Worm (Caenorhabditis elegans): ENCODE measurements around the gene Y43F8B.1.

Y43F8B.1 gene

ce11 chrV:19512260-19512947 is 33.6 kb downstream of the Y43F8B.1 start, which contains the start of gene Y43F8B.19:
Y43F8B.19 (minus strand) TSS chrV:19512310.
- TF ChIP-seq ham-2 (GFP tag; optimal IDR thresholded peaks at IDR 0.05): peak; percentile 8
- no peak for TF ChIP-seq hlh-1 (tag; optimal IDR thresholded peaks at IDR 0.05)

ce11 chrV:19510925-19511324 is 35.1 kb downstream of the Y43F8B.1 start:
- TF ChIP-seq snpc-4 (tag; optimal IDR thresholded peaks at IDR 0.05) (no peak), mep-1 (tag; optimal IDR thresholded peaks at IDR 0.05) (no peak), unc-62 (GFP tag; optimal IDR thresholded peaks at IDR 0.05) (no peak), mab-5 (tag; optimal IDR thresholded peaks at IDR 0.05) (no peak), tbx-8 (GFP tag; optimal IDR thresholded peaks at IDR 0.05) (no peak), elt-1 (tag; optimal IDR thresholded peaks at IDR 0.05; ENCODE audit: borderline replicate concordance, insufficient read depth) (no peak), drap-1 (GFP tag; optimal IDR thresholded peaks at IDR 0.05) (no peak), mls-2 (tag; optimal IDR thresholded peaks at IDR 0.05) (no peak), blmp-1 (tag; optimal IDR thresholded peaks at IDR 0.05) (no peak), ceh-43 (GFP tag; optimal IDR thresholded peaks at IDR 0.05) (no peak), unc-120 (tag; optimal IDR thresholded peaks at IDR 0.05; ENCODE audit: poor library complexity, severe bottlenecking) (no peak), cnd-1 (tag; optimal IDR thresholded peaks at IDR 0.05) (no peak), ceh-83 (GFP tag; optimal IDR thresholded peaks at IDR 0.05) (no peak)

- TF ChIP-seq ceh-43 (GFP tag; optimal IDR thresholded peaks at IDR 0.05) (no peak), sem-2 (GFP tag; optimal IDR thresholded peaks at IDR 0.05) (no peak), nhr-76 (tag; optimal IDR thresholded peaks at IDR 0.05) (no peak), unc-120 (tag; optimal IDR thresholded peaks at IDR 0.05; ENCODE audit: poor library complexity, severe bottlenecking) (no peak), M03D4.4 (tag; optimal IDR thresholded peaks at IDR 0.05) (no peak), mep-1 (tag; optimal IDR thresholded peaks at IDR 0.05) (no peak)
These were observed 35.6 kb downstream of the Y43F8B.1 start for ce11 chrV:19510352-19510751.

- no peak for TF ChIP-seq elt-1 (tag; optimal IDR thresholded peaks at IDR 0.05; ENCODE audit: borderline replicate concordance, insufficient read depth)
- no peak for TF ChIP-seq drap-1 (GFP tag; optimal IDR thresholded peaks at IDR 0.05)
- no peak for TF ChIP-seq nhr-237 (tag; optimal IDR thresholded peaks at IDR 0.05)
- TF ChIP-seq unc-120 (tag; optimal IDR thresholded peaks at IDR 0.05; ENCODE audit: poor library complexity, severe bottlenecking): no peak
- TF ChIP-seq flh-1 (GFP tag; optimal IDR thresholded peaks at IDR 0.05): no peak
- no peak for TF ChIP-seq nhr-76 (tag; optimal IDR thresholded peaks at IDR 0.05)
- no peak for TF ChIP-seq elt-3 (tag; optimal IDR thresholded peaks at IDR 0.05)
- TF ChIP-seq ceh-83 (GFP tag; optimal IDR thresholded peaks at IDR 0.05): no peak
- TF ChIP-seq nhr-28 (tag; optimal IDR thresholded peaks at IDR 0.05): no peak
- TF ChIP-seq M03D4.4 (tag; optimal IDR thresholded peaks at IDR 0.05): no peak
- no peak for TF ChIP-seq blmp-1 (tag; optimal IDR thresholded peaks at IDR 0.05)
- no peak for TF ChIP-seq ham-2 (GFP tag; optimal IDR thresholded peaks at IDR 0.05)
- TF ChIP-seq sptf-1 (tag; optimal IDR thresholded peaks at IDR 0.05): no peak
- no peak for TF ChIP-seq lsy-2 (tag; optimal IDR thresholded peaks at IDR 0.05)
- no peak for TF ChIP-seq unc-39 (tag; optimal IDR thresholded peaks at IDR 0.05)
- no peak for TF ChIP-seq nhr-12 (tag; optimal IDR thresholded peaks at IDR 0.05)
These were observed 36.9 kb downstream of the Y43F8B.1 start for ce11 chrV:19509061-19509460.

- no peak for TF ChIP-seq bed-3 (GFP tag; optimal IDR thresholded peaks at IDR 0.05)
- TF ChIP-seq nhr-12 (tag; optimal IDR thresholded peaks at IDR 0.05): no peak
- no peak for TF ChIP-seq sem-2 (GFP tag; optimal IDR thresholded peaks at IDR 0.05)
- TF ChIP-seq mls-2 (tag; optimal IDR thresholded peaks at IDR 0.05): no peak
- TF ChIP-seq cnd-1 (tag; optimal IDR thresholded peaks at IDR 0.05): no peak
- no peak for TF ChIP-seq unc-39 (tag; optimal IDR thresholded peaks at IDR 0.05)
- TF ChIP-seq flh-1 (GFP tag; optimal IDR thresholded peaks at IDR 0.05): no peak
- TF ChIP-seq nhr-237 (tag; optimal IDR thresholded peaks at IDR 0.05): no peak
- TF ChIP-seq unc-120 (tag; optimal IDR thresholded peaks at IDR 0.05; ENCODE audit: poor library complexity, severe bottlenecking): no peak
- no peak for TF ChIP-seq zip-8 (tag; optimal IDR thresholded peaks at IDR 0.05)
- no peak for TF ChIP-seq nhr-76 (tag; optimal IDR thresholded peaks at IDR 0.05)
These were observed 43.3 kb downstream of the Y43F8B.1 start, which contains the start of gene Y43F8B.3 for ce11 chrV:19502579-19503151. Y43F8B.3 (plus strand) TSS chrV:19503101.

Measured in whole organism, mixed stage, embryonic.